Worm (Caenorhabditis elegans) whole organism, mixed stage, embryonic: ENCODE data around the gene shc-3.
A peak's percentile ranks its signal among the peaks of the same experiment; 100 is the strongest.

Experiments
- bed-3 ChIP-seq: fragments of 200-800 bp; sonication (Bioruptor generic); optimal IDR thresholded peaks from 3 replicates; lab custom pipeline; 2018; ENCODE audit warnings: mild to moderate bottlenecking, missing genetic modification characterization, moderate library complexity, missing compliant biosample characterization
- ceh-39 ChIP-seq: fragments of 150-350 bp; optimal IDR thresholded peaks from 2 replicates; lab custom pipeline; 2014; ENCODE audit warnings: missing biosample characterization, missing genetic modification characterization
- ceh-43 ChIP-seq: fragments of 200-800 bp; sonication (Bioruptor generic); optimal IDR thresholded peaks from 2 replicates; lab custom pipeline; 2018; ENCODE audit warnings: mild to moderate bottlenecking, missing genetic modification characterization, moderate library complexity, missing compliant biosample characterization
- ceh-83 ChIP-seq: fragments of 200-800 bp; sonication (Bioruptor generic); optimal IDR thresholded peaks from 2 replicates; lab custom pipeline; 2018; ENCODE audit warnings: mild to moderate bottlenecking, missing genetic modification characterization, missing compliant biosample characterization
- ces-1 ChIP-seq: fragments of 150-350 bp; optimal IDR thresholded peaks from 2 replicates; lab custom pipeline; 2014; ENCODE audit warnings: missing biosample characterization, missing genetic modification reagents, missing genetic modification characterization
- elt-1 ChIP-seq: sonication (generic microtip); optimal IDR thresholded peaks from 2 replicates; lab custom pipeline; 2017; ENCODE audit warnings: missing genetic modification characterization, mild to moderate bottlenecking, missing compliant biosample characterization, antibody characterized with exemption, moderate library complexity, borderline replicate concordance; ENCODE audit not compliant: insufficient read depth
- ham-2 ChIP-seq: fragments of 200-800 bp; sonication (Bioruptor generic); optimal IDR thresholded peaks from 2 replicates; lab custom pipeline; 2018; ENCODE audit warnings: mild to moderate bottlenecking, missing genetic modification characterization, missing compliant biosample characterization
- hlh-1 ChIP-seq: fragments of 150-350 bp; optimal IDR thresholded peaks from 2 replicates; lab custom pipeline; 2014; ENCODE audit warnings: missing biosample characterization, missing genetic modification reagents, missing genetic modification characterization
- lin-32 ChIP-seq: fragments of 200-800 bp; sonication (Bioruptor generic); optimal IDR thresholded peaks from 2 replicates; lab custom pipeline; 2018; ENCODE audit warnings: mild to moderate bottlenecking, missing genetic modification characterization, missing compliant biosample characterization
- mab-5 ChIP-seq: fragments of 150-350 bp; optimal IDR thresholded peaks from 2 replicates; lab custom pipeline; 2014; ENCODE audit warnings: missing biosample characterization, missing genetic modification characterization
- mep-1 ChIP-seq: fragments of 150-350 bp; optimal IDR thresholded peaks from 2 replicates; lab custom pipeline; 2017; ENCODE audit warnings: missing biosample characterization, missing genetic modification reagents, missing genetic modification characterization, inconsistent platforms
- mls-2 ChIP-seq: sonication (generic microtip); optimal IDR thresholded peaks from 2 replicates; lab custom pipeline; 2016; ENCODE audit warnings: mild to moderate bottlenecking, missing genetic modification characterization, moderate library complexity, missing compliant biosample characterization
- nhr-2 ChIP-seq: fragments of 150-350 bp; optimal IDR thresholded peaks from 2 replicates; lab custom pipeline; 2014; ENCODE audit warnings: missing biosample characterization, missing genetic modification characterization
- nhr-28 ChIP-seq: fragments of 150-350 bp; optimal IDR thresholded peaks from 2 replicates; lab custom pipeline; 2014; ENCODE audit warnings: missing biosample characterization, missing genetic modification characterization
- pha-4 ChIP-seq: fragments of 150-350 bp; optimal IDR thresholded peaks from 2 replicates; lab custom pipeline; 2018; ENCODE audit warnings: missing biosample characterization, missing genetic modification reagents, missing genetic modification characterization
- sem-2 ChIP-seq: fragments of 200-800 bp; sonication (Bioruptor generic); optimal IDR thresholded peaks from 2 replicates; lab custom pipeline; 2018; ENCODE audit warnings: mild to moderate bottlenecking, missing genetic modification characterization, missing compliant biosample characterization
- snpc-4 ChIP-seq: fragments of 150-350 bp; optimal IDR thresholded peaks from 2 replicates; lab custom pipeline; 2014; ENCODE audit warnings: missing biosample characterization, missing genetic modification characterization
- unc-120 ChIP-seq: sonication (generic microtip); optimal IDR thresholded peaks from 2 replicates; lab custom pipeline; 2017; ENCODE audit warnings: missing genetic modification characterization, missing compliant biosample characterization; ENCODE audit not compliant: poor library complexity, severe bottlenecking
- unc-39 ChIP-seq: fragments of 150-350 bp; optimal IDR thresholded peaks from 2 replicates; lab custom pipeline; 2014; ENCODE audit warnings: missing biosample characterization, missing genetic modification characterization
- unc-62 ChIP-seq: fragments of 150-350 bp; optimal IDR thresholded peaks from 2 replicates; lab custom pipeline; 2014; ENCODE audit warnings: missing biosample characterization, missing genetic modification reagents, missing genetic modification characterization
- zip-8 ChIP-seq: fragments of 150-350 bp; optimal IDR thresholded peaks from 2 replicates; lab custom pipeline; 2014; ENCODE audit warnings: missing biosample characterization, missing genetic modification characterization
- ztf-11 ChIP-seq: fragments of 150-350 bp; optimal IDR thresholded peaks from 2 replicates; lab custom pipeline; 2014; ENCODE audit warnings: missing biosample characterization, missing genetic modification characterization

The shc-3 gene

ce11 chrX:13744543-13745113 lies 27.3 kb downstream of the shc-3 start:
- TF ChIP-seq unc-62 (GFP tag; lab: Kevin White, UChicago) (peak; percentile 3), ceh-83 (no peak), elt-1 (peak; percentile 96), lin-32 (GFP tag; lab: Kevin White, UChicago) (no peak), snpc-4 (tag; lab: Kevin White, UChicago) (no peak), ham-2 (GFP tag; lab: Kevin White, UChicago) (peak; percentile 18), mab-5 (tag; lab: Kevin White, UChicago) (no peak), ceh-39 (tag; lab: Kevin White, UChicago) (no peak)

ce11 chrX:13745558-13745957 lies 28.2 kb downstream of the shc-3 start:
- TF ChIP-seq ham-2 (GFP tag; lab: Kevin White, UChicago) = no peak
- TF ChIP-seq elt-1 = peak; percentile 44
- TF ChIP-seq ceh-83 = no peak
- TF ChIP-seq zip-8 (tag; lab: Kevin White, UChicago) = no peak
- TF ChIP-seq pha-4 = peak; percentile 27
- peak; percentile 24 for TF ChIP-seq unc-62 (GFP tag; lab: Kevin White, UChicago)

- TF ChIP-seq sem-2 (GFP tag; lab: Kevin White, UChicago) = no peak
These were observed 28.9 kb downstream of the shc-3 start for ce11 chrX:13746231-13746630.

- TF ChIP-seq unc-39 (no peak), ceh-39 (tag; lab: Kevin White, UChicago) (peak; percentile 11), nhr-2 (peak; percentile 19), unc-62 (GFP tag; lab: Kevin White, UChicago) (no peak), unc-120 (tag; lab: Kevin White, UChicago) (no peak)
These were observed 29.5 kb downstream of the shc-3 start, which contains the start of gene nhr-71 for ce11 chrX:13746661-13747365. nhr-71 (plus strand) TSS chrX:13747315.

- TF ChIP-seq ztf-11 (tag; lab: Kevin White, UChicago) (no peak), nhr-28 (no peak), bed-3 (GFP tag; lab: Kevin White, UChicago) (no peak), lin-32 (GFP tag; lab: Kevin White, UChicago) (no peak), ceh-83 (no peak), sem-2 (GFP tag; lab: Kevin White, UChicago) (no peak), mep-1 (tag; lab: Kevin White, UChicago) (no peak), ceh-39 (tag; lab: Kevin White, UChicago) (no peak), hlh-1 (tag; lab: Kevin White, UChicago) (no peak), ceh-43 (GFP tag; lab: Kevin White, UChicago) (no peak)
- TF ChIP-seq, all 35 proteins: peak for 0
These were observed 30.7 kb downstream of the shc-3 start for ce11 chrX:13747997-13748396.

- no peak for TF ChIP-seq mls-2 (tag; lab: Kevin White, UChicago)
- no peak for TF ChIP-seq unc-39
- TF ChIP-seq unc-120 (tag; lab: Kevin White, UChicago) = no peak
- TF ChIP-seq ceh-83 = no peak
- no peak for TF ChIP-seq mab-5 (tag; lab: Kevin White, UChicago)
- peak; percentile 4 for TF ChIP-seq hlh-1 (tag; lab: Kevin White, UChicago)
These were observed 35.7 kb downstream of the shc-3 start for ce11 chrX:13752822-13753581.

ce11 chrX:13754498-13754897 lies 37.2 kb downstream of the shc-3 start:
- TF ChIP-seq ces-1 (GFP tag; lab: Kevin White, UChicago) (peak; percentile 45), unc-120 (tag; lab: Kevin White, UChicago) (peak; percentile 23), ztf-11 (tag; lab: Kevin White, UChicago) (no peak)
